Fruit fly (Drosophila melanogaster) whole organism, wandering third instar larva: ENCODE results near the gene CG10561.

Source experiments
- Abd-B ChIP-seq: fragments of >200 bp; optimal IDR thresholded peaks from 2 replicates; lab custom pipeline; 2017; ENCODE audit warnings: missing biosample characterization, missing genetic modification characterization
- CG32264 ChIP-seq: fragments of 200-800 bp; sonication (Bioruptor generic); optimal IDR thresholded peaks from 2 replicates; lab custom pipeline; 2016; ENCODE audit warnings: missing biosample characterization, missing genetic modification characterization
- CG9705 ChIP-seq: fragments of 200-800 bp; sonication (Bioruptor generic); optimal IDR thresholded peaks from 2 replicates; lab custom pipeline; 2018; ENCODE audit warnings: missing biosample characterization, mild to moderate bottlenecking, missing genetic modification characterization
- CrebA ChIP-seq: fragments of 200-800 bp; sonication (Bioruptor generic); optimal IDR thresholded peaks from 2 replicates; lab custom pipeline; 2016; ENCODE audit warnings: missing biosample characterization, mild to moderate bottlenecking, missing genetic modification characterization, borderline replicate concordance
- Dfd ChIP-seq: fragments of >200 bp; optimal IDR thresholded peaks from 2 replicates; lab custom pipeline; 2017; ENCODE audit warnings: missing biosample characterization, missing genetic modification characterization
- Dif ChIP-seq: fragments of 200-275, 200-300 bp; sonication (Bioruptor generic); optimal IDR thresholded peaks from 2 replicates; lab custom pipeline; 2018; ENCODE audit warnings: missing biosample characterization, missing genetic modification characterization; ENCODE audit not compliant: partially characterized antibody
- GATAd ChIP-seq: sonication (Bioruptor generic); optimal IDR thresholded peaks from 2 replicates; lab custom pipeline; 2016; ENCODE audit warnings: missing biosample characterization, missing genetic modification characterization
- HLH106 ChIP-seq: fragments of 200-800 bp; optimal IDR thresholded peaks from 3 replicates; lab custom pipeline; 2019; ENCODE audit warnings: missing biosample characterization, mild to moderate bottlenecking, missing genetic modification characterization, moderate library complexity
- Hnf4 ChIP-seq: fragments of 200-800 bp; sonication (Bioruptor generic); optimal IDR thresholded peaks from 2 replicates; lab custom pipeline; 2016; ENCODE audit warnings: missing biosample characterization, mild to moderate bottlenecking, missing genetic modification characterization
- Hr78 ChIP-seq: fragments of >200 bp; optimal IDR thresholded peaks from 2 replicates; lab custom pipeline; 2017; ENCODE audit warnings: missing biosample characterization, missing genetic modification characterization
- Hr83 ChIP-seq: fragments of 200-300 bp; sonication (Bioruptor generic); optimal IDR thresholded peaks from 2 replicates; lab custom pipeline; 2016; ENCODE audit warnings: missing biosample characterization, mild to moderate bottlenecking, missing genetic modification characterization, moderate library complexity; ENCODE audit not compliant: poor library complexity, severe bottlenecking
- Jra ChIP-seq: sonication (Bioruptor generic); optimal IDR thresholded peaks from 2 replicates; lab custom pipeline; 2016; ENCODE audit warnings: missing biosample characterization, missing genetic modification characterization
- Mio ChIP-seq: sonication (Bioruptor generic); optimal IDR thresholded peaks from 2 replicates; lab custom pipeline; 2016; ENCODE audit warnings: missing biosample characterization, missing genetic modification characterization
- Myc ChIP-seq: fragments of >200 bp; optimal IDR thresholded peaks from 2 replicates; lab custom pipeline; 2017
- N ChIP-seq: fragments of >200 bp; optimal IDR thresholded peaks from 2 replicates; lab custom pipeline; 2018; ENCODE audit warnings: missing biosample characterization, missing external identifiers, missing genetic modification characterization
- OdsH ChIP-seq: fragments of 200-800 bp; sonication (Bioruptor generic); optimal IDR thresholded peaks from 2 replicates; lab custom pipeline; 2016; ENCODE audit warnings: missing biosample characterization, mild to moderate bottlenecking, missing genetic modification characterization
- Rel ChIP-seq, 2 experiments: fragments of 200-800 bp; sonication (Bioruptor generic) in 1 of 2; optimal IDR thresholded peaks; 2 replicates in 1 of 2; 3 replicates in 1 of 2; lab custom pipeline; 2016 to 2019; ENCODE audit warnings: mild to moderate bottlenecking in 2 of 2, missing biosample characterization in 2 of 2, missing genetic modification characterization in 2 of 2, moderate library complexity in 1 of 2
- Sp1 ChIP-seq: fragments of 200-800 bp; sonication (Bioruptor generic); optimal IDR thresholded peaks from 3 replicates; lab custom pipeline; 2019; ENCODE audit warnings: missing biosample characterization, mild to moderate bottlenecking, missing genetic modification characterization, moderate library complexity
- Vsx2 ChIP-seq: fragments of 200-300, 225-300 bp; sonication (Bioruptor generic); optimal IDR thresholded peaks from 2 replicates; lab custom pipeline; 2018; ENCODE audit warnings: missing biosample characterization, missing genetic modification characterization; ENCODE audit not compliant: partially characterized antibody
- br ChIP-seq: fragments of 200-800 bp; sonication (Bioruptor generic); optimal IDR thresholded peaks from 2 replicates; lab custom pipeline; 2016; ENCODE audit warnings: missing biosample characterization, missing genetic modification characterization
- brk ChIP-seq: fragments of 200-800 bp; sonication (Bioruptor generic); optimal IDR thresholded peaks from 2 replicates; lab custom pipeline; 2016; ENCODE audit warnings: missing biosample characterization, mild to moderate bottlenecking, missing genetic modification characterization
- dl ChIP-seq, 2 experiments: fragments of 175-275, 200-275 bp in 1 of 2; fragments of 200-275 bp in 1 of 2; sonication (Bioruptor generic); optimal IDR thresholded peaks; lab custom pipeline; 2018; ENCODE audit warnings: mild to moderate bottlenecking in 2 of 2, missing biosample characterization in 2 of 2, missing genetic modification characterization in 2 of 2, moderate library complexity in 2 of 2; ENCODE audit not compliant: partially characterized antibody in 2 of 2, insufficient read depth in 1 of 2
- dmrt93B ChIP-seq: fragments of 200-800 bp; sonication (Bioruptor generic); optimal IDR thresholded peaks from 2 replicates; lab custom pipeline; 2018; ENCODE audit warnings: missing biosample characterization, mild to moderate bottlenecking, missing genetic modification characterization
- dsf ChIP-seq: sonication (Bioruptor generic); optimal IDR thresholded peaks from 2 replicates; lab custom pipeline; 2016; ENCODE audit warnings: missing biosample characterization, missing genetic modification characterization, borderline replicate concordance
- foxo ChIP-seq, 2 experiments: fragments of 200-800 bp; sonication (Bioruptor generic); optimal IDR thresholded peaks; 2 replicates in 1 of 2; 3 replicates in 1 of 2; lab custom pipeline; 2016 to 2017; ENCODE audit warnings: missing biosample characterization in 2 of 2, missing genetic modification characterization in 2 of 2
- fru ChIP-seq: fragments of 200-800 bp; sonication (Bioruptor generic); optimal IDR thresholded peaks from 3 replicates; lab custom pipeline; 2016; ENCODE audit warnings: missing biosample characterization, mild to moderate bottlenecking, missing genetic modification characterization
- h ChIP-seq: fragments of 200-800 bp; sonication (Bioruptor generic); optimal IDR thresholded peaks from 3 replicates; lab custom pipeline; 2016; ENCODE audit warnings: missing biosample characterization, mild to moderate bottlenecking, missing genetic modification characterization
- lola ChIP-seq: fragments of >200 bp; optimal IDR thresholded peaks from 2 replicates; lab custom pipeline; 2017; ENCODE audit warnings: missing biosample characterization, missing genetic modification characterization
- rgr ChIP-seq: fragments of 200-800 bp; sonication (Bioruptor generic); optimal IDR thresholded peaks from 3 replicates; lab custom pipeline; 2016; ENCODE audit warnings: missing biosample characterization, mild to moderate bottlenecking, missing genetic modification characterization
- sage ChIP-seq: fragments of 200-800 bp; sonication (Bioruptor generic); optimal IDR thresholded peaks from 2 replicates; lab custom pipeline; 2016; ENCODE audit warnings: missing biosample characterization, mild to moderate bottlenecking, missing genetic modification characterization
- tai ChIP-seq: sonication (Bioruptor generic); optimal IDR thresholded peaks from 2 replicates; lab custom pipeline; 2016; ENCODE audit warnings: missing biosample characterization, missing genetic modification characterization
- usp ChIP-seq: fragments of >200 bp; optimal IDR thresholded peaks from 2 replicates; lab custom pipeline; 2017; ENCODE audit warnings: missing biosample characterization, missing genetic modification characterization
- woc ChIP-seq: sonication (Bioruptor generic); optimal IDR thresholded peaks from 2 replicates; lab custom pipeline; 2016; ENCODE audit warnings: missing biosample characterization, mild to moderate bottlenecking, missing genetic modification characterization

Gene CG10561

dm6 chr2L:19093868-19094267 lies 20.3 kb upstream of the CG10561 start:
- TF ChIP-seq OdsH (GFP tag; lab: Kevin White, UChicago) (no peak), dmrt93B (GFP tag; lab: Kevin White, UChicago) (no peak), Dfd (GFP tag; lab: Kevin White, UChicago) (no peak), Abd-B (no peak), Myc (lab: Kevin White, UChicago) (no peak), Rel (GFP tag; optimal IDR thresholded peaks at IDR 0.05; lab: Kevin White, UChicago) (no peak), Rel (tag; optimal IDR thresholded peaks at IDR 0.05; lab: Kevin White, UChicago) (no peak), CG9705 (GFP tag; lab: Kevin White, UChicago) (no peak), N (GFP tag; lab: Kevin White, UChicago) (no peak), Mio (GFP tag; lab: Kevin White, UChicago) (no peak), Jra (GFP tag; lab: Kevin White, UChicago) (no peak), dl (GFP tag; optimal IDR thresholded peaks at IDR 0.05; lab: Kevin White, UChicago; ENCODE audit: insufficient read depth in 1 of 2, partially characterized antibody in 2 of 2) (no peak), CG32264 (no peak), Hr78 (GFP tag; lab: Kevin White, UChicago) (no peak), rgr (no peak), HLH106 (tag; lab: Kevin White, UChicago) (no peak)

dm6 chr2L:19096361-19096760 lies 17.8 kb upstream of the CG10561 start:
- TF ChIP-seq Jra (GFP tag; lab: Kevin White, UChicago) (no peak), lola (GFP tag; lab: Kevin White, UChicago) (no peak), Vsx2 (GFP tag; lab: Kevin White, UChicago) (no peak), dsf (GFP tag; lab: Kevin White, UChicago) (no peak)

- TF ChIP-seq CrebA (GFP tag; lab: Kevin White, UChicago) (no peak), dl (GFP tag; optimal IDR thresholded peaks at IDR 0.05; lab: Kevin White, UChicago; ENCODE audit: insufficient read depth in 1 of 2, partially characterized antibody in 2 of 2) (no peak), Hr83 (GFP tag; lab: Kevin White, UChicago) (no peak), Rel (GFP tag; optimal IDR thresholded peaks at IDR 0.05; lab: Kevin White, UChicago) (no peak), Rel (tag; optimal IDR thresholded peaks at IDR 0.05; lab: Kevin White, UChicago) (no peak), Sp1 (GFP tag; lab: Kevin White, UChicago) (no peak), foxo (GFP tag; optimal IDR thresholded peaks at IDR 0.05; lab: Kevin White, UChicago) (no peak), h (GFP tag; lab: Kevin White, UChicago) (no peak), Hnf4 (GFP tag; lab: Kevin White, UChicago) (no peak), Dif (GFP tag; lab: Kevin White, UChicago) (no peak), Hr78 (GFP tag; lab: Kevin White, UChicago) (no peak), Dfd (GFP tag; lab: Kevin White, UChicago) (no peak), fru (GFP tag; lab: Kevin White, UChicago) (no peak), tai (GFP tag; lab: Kevin White, UChicago) (no peak)
Measured at dm6 chr2L:19097374-19097773, 16.8 kb upstream of the CG10561 start.

- no peak for TF ChIP-seq GATAd (GFP tag; lab: Kevin White, UChicago)
Measured at dm6 chr2L:19098668-19099067, 15.5 kb upstream of the CG10561 start.

- no peak for TF ChIP-seq brk
- TF ChIP-seq br: no peak
- TF ChIP-seq woc (GFP tag; lab: Kevin White, UChicago): no peak
- TF ChIP-seq Hr83 (GFP tag; lab: Kevin White, UChicago): no peak
- no peak for TF ChIP-seq Vsx2 (GFP tag; lab: Kevin White, UChicago)
- TF ChIP-seq usp (GFP tag; lab: Kevin White, UChicago): no peak
- TF ChIP-seq sage (GFP tag; lab: Kevin White, UChicago): no peak
- TF ChIP-seq tai (GFP tag; lab: Kevin White, UChicago): no peak
- no peak for TF ChIP-seq Myc (lab: Kevin White, UChicago)
- TF ChIP-seq dmrt93B (GFP tag; lab: Kevin White, UChicago): no peak
- TF ChIP-seq Mio (GFP tag; lab: Kevin White, UChicago): no peak
- no peak for TF ChIP-seq Hr78 (GFP tag; lab: Kevin White, UChicago)
- TF ChIP-seq Rel (GFP tag; optimal IDR thresholded peaks at IDR 0.05; lab: Kevin White, UChicago): no peak
- no peak for TF ChIP-seq Rel (tag; optimal IDR thresholded peaks at IDR 0.05; lab: Kevin White, UChicago)
- no peak for TF ChIP-seq CG32264
Measured at dm6 chr2L:19101744-19102143, 12.5 kb upstream of the CG10561 start, which contains the start of the genes CG17344 and CG43731. CG17344 (plus strand) TSS chr2L:19102044. CG43731 (plus strand) TSS chr2L:19102044.
